Fruit fly (Drosophila melanogaster) whole organism, embryonic: ENCODE results near the gene Ndfip.
A peak's percentile ranks its signal among the peaks of the same experiment; 100 is the strongest.

ENCODE experiments used
- CG10321 ChIP-seq: fragments of 200-800 bp; sonication (Bioruptor generic); IDR thresholded peaks from 2 replicates; pipeline ENCODE4 v1.3.6; 2022; ENCODE audit warnings: missing biosample characterization, missing genetic modification characterization
- CG11085 ChIP-seq: fragments of 200-800 bp; sonication (Bioruptor generic); IDR thresholded peaks from 2 replicates; pipeline ENCODE4 v1.3.6; 2022; ENCODE audit warnings: missing biosample characterization, missing genetic modification characterization
- CG12299 ChIP-seq: fragments of 200-800 bp; sonication (Bioruptor generic); optimal IDR thresholded peaks from 2 replicates; lab custom pipeline; 2018; ENCODE audit warnings: missing biosample characterization, mild to moderate bottlenecking, missing genetic modification characterization
- CG12769 ChIP-seq: fragments of 200-800 bp; sonication (Bioruptor generic); optimal IDR thresholded peaks from 2 replicates; lab custom pipeline; 2019; ENCODE audit warnings: missing biosample characterization, mild to moderate bottlenecking, missing genetic modification characterization, moderate library complexity
- CG13296 ChIP-seq: fragments of 200-800 bp; sonication (Bioruptor generic); optimal IDR thresholded peaks from 3 replicates; lab custom pipeline; 2018; ENCODE audit warnings: missing biosample characterization, mild to moderate bottlenecking, missing genetic modification characterization
- CG15601 ChIP-seq: fragments of 200-800 bp; sonication (Bioruptor generic); optimal IDR thresholded peaks from 3 replicates; lab custom pipeline; 2019; ENCODE audit warnings: missing biosample characterization, mild to moderate bottlenecking, missing genetic modification characterization, moderate library complexity
- CG16779 ChIP-seq: fragments of 200-800 bp; sonication (Bioruptor generic); IDR thresholded peaks from 2 replicates; pipeline ENCODE4 v1.3.6; 2022; ENCODE audit warnings: missing biosample characterization, missing genetic modification characterization
- CG17359 ChIP-seq: fragments of 200-800 bp; sonication (Bioruptor generic); optimal IDR thresholded peaks from 3 replicates; lab custom pipeline; 2018; ENCODE audit warnings: missing biosample characterization, mild to moderate bottlenecking, missing genetic modification characterization, moderate library complexity
- CG17568 ChIP-seq: fragments of 200-800 bp; sonication (Bioruptor generic); optimal IDR thresholded peaks from 2 replicates; lab custom pipeline; 2018; ENCODE audit warnings: missing biosample characterization, mild to moderate bottlenecking, missing genetic modification characterization, moderate library complexity
- CG30020 ChIP-seq: fragments of 200-800 bp; optimal IDR thresholded peaks from 2 replicates; lab custom pipeline; 2019; ENCODE audit warnings: missing biosample characterization, mild to moderate bottlenecking, missing genetic modification characterization, moderate library complexity
- CG3726 ChIP-seq: fragments of 200-800 bp; sonication (Bioruptor generic); IDR thresholded peaks from 3 replicates; pipeline ENCODE4, ENCODE4 v1.3.6; 2022; ENCODE audit warnings: missing biosample characterization, missing genetic modification characterization
- CG7786 ChIP-seq: fragments of 200-800 bp; sonication (Bioruptor generic); optimal IDR thresholded peaks from 2 replicates; lab custom pipeline; 2016; ENCODE audit warnings: missing biosample characterization, missing genetic modification characterization
- CG8290 ChIP-seq, 3 experiments: fragments of 200-800 bp; sonication (Bioruptor generic); optimal IDR thresholded peaks; 2 replicates each; lab custom pipeline; 2016 to 2019; ENCODE audit warnings: missing biosample characterization in 3 of 3, missing genetic modification characterization in 3 of 3, mild to moderate bottlenecking in 2 of 3, moderate library complexity in 1 of 3
- CG8478 ChIP-seq: fragments of >200 bp; optimal IDR thresholded peaks from 2 replicates; lab custom pipeline; 2018
- CrebB ChIP-seq: fragments of 200-800 bp; sonication (Bioruptor generic); optimal IDR thresholded peaks from 3 replicates; lab custom pipeline; 2018; ENCODE audit warnings: missing biosample characterization, mild to moderate bottlenecking, missing genetic modification characterization
- D19A ChIP-seq: fragments of 200-800 bp; optimal IDR thresholded peaks from 3 replicates; lab custom pipeline; 2019; ENCODE audit warnings: missing biosample characterization, mild to moderate bottlenecking, missing genetic modification characterization, moderate library complexity
- Dad ChIP-seq: fragments of 200-800 bp; sonication (Bioruptor generic); optimal IDR thresholded peaks from 3 replicates; lab custom pipeline; 2016; ENCODE audit warnings: missing biosample characterization, missing genetic modification characterization
- Dek ChIP-seq: fragments of 200-800 bp; sonication (Bioruptor generic); optimal IDR thresholded peaks from 3 replicates; lab custom pipeline; 2019; ENCODE audit warnings: missing biosample characterization, mild to moderate bottlenecking, missing genetic modification characterization, moderate library complexity
- Ets65A ChIP-seq: fragments of 200-800 bp; sonication (Bioruptor generic); peaks from one replicate; lab custom pipeline; 2016; ENCODE audit warnings: missing biosample characterization, missing genetic modification characterization
- Ets97D ChIP-seq: fragments of 200-800 bp; sonication (Bioruptor generic); optimal IDR thresholded peaks from 3 replicates; lab custom pipeline; 2016; ENCODE audit warnings: missing biosample characterization, missing genetic modification characterization
- Fer1 ChIP-seq: fragments of 200-800 bp; sonication (Bioruptor generic); optimal IDR thresholded peaks from 2 replicates; lab custom pipeline; 2017; ENCODE audit warnings: missing biosample characterization, mild to moderate bottlenecking, missing genetic modification characterization
- Fer3 ChIP-seq: fragments of 200-800 bp; sonication (Bioruptor generic); optimal IDR thresholded peaks from 2 replicates; lab custom pipeline; 2018; ENCODE audit warnings: missing biosample characterization, mild to moderate bottlenecking, missing genetic modification characterization, moderate library complexity
- Hand ChIP-seq: fragments of 200-800 bp; sonication (Bioruptor generic); optimal IDR thresholded peaks from 2 replicates; lab custom pipeline; 2017; ENCODE audit warnings: mild to moderate bottlenecking, missing biosample characterization, missing genetic modification reagents, missing genetic modification characterization
- Hey ChIP-seq: fragments of 200-800 bp; sonication (Bioruptor generic); optimal IDR thresholded peaks from 3 replicates; lab custom pipeline; 2018; ENCODE audit warnings: missing biosample characterization, mild to moderate bottlenecking, missing genetic modification characterization
- Meics ChIP-seq: fragments of 200-800 bp; sonication (Bioruptor generic); optimal IDR thresholded peaks from 2 replicates; lab custom pipeline; 2017; ENCODE audit warnings: missing biosample characterization, mild to moderate bottlenecking, missing genetic modification characterization
- NfI ChIP-seq: fragments of 200-800 bp; sonication (Bioruptor generic); optimal IDR thresholded peaks from 3 replicates; lab custom pipeline; 2018; ENCODE audit warnings: missing biosample characterization, mild to moderate bottlenecking, missing genetic modification characterization, moderate library complexity
- PHDP ChIP-seq: fragments of 200-800 bp; sonication (Bioruptor generic); optimal IDR thresholded peaks from 3 replicates; lab custom pipeline; 2018; ENCODE audit warnings: missing biosample characterization, mild to moderate bottlenecking, missing genetic modification characterization, moderate library complexity
- Pdp1 ChIP-seq, 2 experiments: fragments of 200-800 bp; sonication (Bioruptor generic); optimal IDR thresholded peaks; 3 replicates each; lab custom pipeline; 2016; ENCODE audit warnings: missing biosample characterization in 2 of 2, missing genetic modification characterization in 2 of 2, mild to moderate bottlenecking in 1 of 2, moderate library complexity in 1 of 2
- Stat92E ChIP-seq, 3 experiments: fragments of >200 bp in 2 of 3; fragments of 200-800 bp in 1 of 3; sonication (Bioruptor generic) in 1 of 3; optimal IDR thresholded peaks; 2 replicates each; lab custom pipeline; 2017 to 2019; ENCODE audit warnings: missing biosample characterization in 3 of 3, missing genetic modification characterization in 3 of 3, mild to moderate bottlenecking in 1 of 3, moderate library complexity in 1 of 3
- Vsx1 ChIP-seq: fragments of 200-800 bp; sonication (Bioruptor generic); optimal IDR thresholded peaks from 2 replicates; lab custom pipeline; 2017; ENCODE audit warnings: missing biosample characterization, mild to moderate bottlenecking, missing genetic modification characterization, missing genetic modification reagents
- Xrp1 ChIP-seq: fragments of 200-800 bp; sonication (Bioruptor generic); IDR thresholded peaks from 2 replicates; pipeline ENCODE4 v1.3.6; 2022; ENCODE audit warnings: missing biosample characterization, missing genetic modification characterization
- bcd ChIP-seq: fragments of 200-800 bp; sonication (Bioruptor generic); optimal IDR thresholded peaks from 2 replicates; lab custom pipeline; 2017; ENCODE audit warnings: missing biosample characterization, mild to moderate bottlenecking, missing genetic modification characterization
- caup ChIP-seq: fragments of 200-800 bp; sonication (Bioruptor generic); optimal IDR thresholded peaks from 3 replicates; lab custom pipeline; 2017; ENCODE audit warnings: missing biosample characterization, mild to moderate bottlenecking, missing genetic modification characterization, moderate library complexity; ENCODE audit not compliant: severe bottlenecking
- ci ChIP-seq: fragments of 200-800 bp; sonication (Bioruptor generic); IDR thresholded peaks from 3 replicates; pipeline ENCODE4 v1.3.6; 2022; ENCODE audit warnings: missing biosample characterization, missing genetic modification characterization
- eve ChIP-seq, 2 experiments: fragments of >200 bp; optimal IDR thresholded peaks; 2 replicates each; lab custom pipeline; 2017; ENCODE audit warnings: missing biosample characterization in 2 of 2, missing genetic modification characterization in 2 of 2
- fd3F ChIP-seq: fragments of 200-800 bp; sonication (Bioruptor generic); optimal IDR thresholded peaks from 2 replicates; lab custom pipeline; 2018; ENCODE audit warnings: missing biosample characterization, mild to moderate bottlenecking, missing genetic modification characterization, moderate library complexity
- fu2 ChIP-seq: fragments of 200-800 bp; sonication (Bioruptor generic); optimal IDR thresholded peaks from 2 replicates; lab custom pipeline; 2016; ENCODE audit warnings: missing biosample characterization, missing genetic modification characterization
- gcm ChIP-seq: fragments of 200-800 bp; sonication (Bioruptor generic); optimal IDR thresholded peaks from 2 replicates; lab custom pipeline; 2019; ENCODE audit warnings: missing biosample characterization, mild to moderate bottlenecking, missing genetic modification characterization, moderate library complexity
- gem ChIP-seq: fragments of 200-800 bp; sonication (Bioruptor generic); optimal IDR thresholded peaks from 2 replicates; lab custom pipeline; 2019; ENCODE audit warnings: missing biosample characterization, mild to moderate bottlenecking, missing genetic modification characterization, moderate library complexity
- grau ChIP-seq: fragments of 200-800 bp; optimal IDR thresholded peaks from 3 replicates; lab custom pipeline; 2019; ENCODE audit warnings: missing biosample characterization, mild to moderate bottlenecking, missing genetic modification characterization, moderate library complexity
- insv ChIP-seq, 2 experiments: fragments of 200-800 bp; sonication (Bioruptor generic); optimal IDR thresholded peaks; 3 replicates each; lab custom pipeline; 2016 to 2018; ENCODE audit warnings: missing biosample characterization in 2 of 2, missing genetic modification characterization in 2 of 2
- lab ChIP-seq: fragments of 200-800 bp; sonication (Bioruptor generic); optimal IDR thresholded peaks from 3 replicates; lab custom pipeline; 2017; ENCODE audit warnings: missing biosample characterization, missing genetic modification characterization, mild to moderate bottlenecking, moderate library complexity, missing genetic modification reagents
- nmo ChIP-seq: fragments of 200-800 bp; sonication (Bioruptor generic); optimal IDR thresholded peaks from 2 replicates; lab custom pipeline; 2018; ENCODE audit warnings: missing biosample characterization, mild to moderate bottlenecking, missing genetic modification characterization, moderate library complexity
- odd ChIP-seq: fragments of 200-800 bp; sonication (Bioruptor generic); optimal IDR thresholded peaks from 2 replicates; lab custom pipeline; 2017; ENCODE audit warnings: missing biosample characterization, mild to moderate bottlenecking, missing genetic modification characterization
- schlank ChIP-seq: fragments of 200-800 bp; sonication (Bioruptor generic); optimal IDR thresholded peaks from 2 replicates; lab custom pipeline; 2018; ENCODE audit warnings: missing biosample characterization, mild to moderate bottlenecking, missing genetic modification characterization
- sens ChIP-seq: fragments of 200-800 bp; sonication (Bioruptor generic); peaks from one replicate; lab custom pipeline; 2016; ENCODE audit warnings: missing biosample characterization, missing genetic modification characterization
- sim ChIP-seq: fragments of 200-800 bp; sonication (Bioruptor generic); IDR thresholded peaks from 2 replicates; pipeline ENCODE4 v1.3.6; 2022; ENCODE audit warnings: missing biosample characterization, missing genetic modification characterization
- tgo ChIP-seq: fragments of 200-800 bp; sonication (Bioruptor generic); IDR thresholded peaks from 3 replicates; pipeline ENCODE4 v1.3.6; 2022; ENCODE audit warnings: missing biosample characterization, missing genetic modification characterization
- ttk ChIP-seq: fragments of 200-800 bp; sonication (Bioruptor generic); IDR thresholded peaks from 2 replicates; pipeline ENCODE4 v2.1.2; 2022; ENCODE audit warnings: missing biosample characterization, missing genetic modification characterization
- unpg ChIP-seq: fragments of 200-800 bp; sonication (Bioruptor generic); optimal IDR thresholded peaks from 3 replicates; lab custom pipeline; 2018; ENCODE audit warnings: missing biosample characterization, mild to moderate bottlenecking, missing genetic modification characterization, moderate library complexity

Ndfip gene

DNA sequence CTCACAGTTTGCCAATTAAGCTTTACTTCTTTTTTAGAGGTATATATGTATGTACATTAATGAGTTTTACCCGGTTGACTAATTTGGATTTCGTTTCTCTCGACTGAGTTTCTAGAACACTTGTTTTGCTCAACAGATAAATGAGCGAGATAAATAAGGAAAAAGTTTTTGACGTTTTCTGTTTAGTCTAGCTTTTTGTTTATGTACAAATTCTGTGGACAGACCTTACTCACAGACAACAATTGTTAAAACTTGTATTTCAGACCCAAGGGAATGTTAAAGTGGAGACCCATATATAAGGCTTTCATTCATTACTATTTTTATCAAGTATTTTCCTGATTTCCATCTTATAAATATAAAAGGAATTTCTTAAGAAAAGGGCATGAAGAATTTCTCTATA, 29.1 kb downstream of the Ndfip start (continued):
- TF ChIP-seq insv (GFP tag; optimal IDR thresholded peaks at IDR 0.05; lab: Kevin White, UChicago) (peak in 1 of 2 experiments; percentile 12), schlank (tag; lab: Kevin White, UChicago) (peak; percentile 52), grau (tag; lab: Kevin White, UChicago) (peak; percentile 19), CG15601 (tag; lab: Kevin White, UChicago) (peak; percentile 47), CG12769 (tag; lab: Kevin White, UChicago) (peak; percentile 6), Meics (GFP tag; lab: Kevin White, UChicago) (peak; percentile 6), CG17568 (GFP tag; lab: Kevin White, UChicago) (peak; percentile 61), CG3726 (GFP tag; lab: Robert Waterston, UW) (no peak), odd (GFP tag; lab: Kevin White, UChicago) (peak; percentile 47), gcm (no peak), fd3F (peak; percentile 41), nmo (no peak), Hand (GFP tag; lab: Kevin White, UChicago) (peak; percentile 54), CG8290 (GFP tag; optimal IDR thresholded peaks at IDR 0.05; lab: Kevin White, UChicago) (no peak), CG8290 (tag; optimal IDR thresholded peaks at IDR 0.05; lab: Kevin White, UChicago) (peak in 1 of 2 experiments; percentile 46), unpg (GFP tag; lab: Kevin White, UChicago) (peak; percentile 12), caup (GFP tag; lab: Kevin White, UChicago) (peak; percentile 2), CG13296 (GFP tag; lab: Kevin White, UChicago) (peak; percentile 52), NfI (GFP tag; lab: Kevin White, UChicago) (no peak), bcd (GFP tag; lab: Kevin White, UChicago) (no peak), sens (GFP tag; lab: Kevin White, UChicago) (peak; percentile 10), CrebB (peak; percentile 41), lab (peak; percentile 43), CG11085 (GFP tag; lab: Robert Waterston, UW) (no peak), ttk (no peak), Ets97D (no peak), Dek (peak; percentile 0), CG8478 (lab: Kevin White, UChicago) (no peak), tgo (GFP tag; lab: Robert Waterston, UW) (no peak), PHDP (tag; lab: Kevin White, UChicago) (peak; percentile 61), Fer3 (tag; lab: Kevin White, UChicago) (peak; percentile 46), Xrp1 (GFP tag; lab: Robert Waterston, UW) (0 out of 2 replicates have a peak, but pooled peaks have one; percentile 17), Ets65A (no peak), Fer1 (GFP tag; lab: Kevin White, UChicago) (peak; percentile 47), fu2 (GFP tag; lab: Kevin White, UChicago) (no peak), Hey (tag; lab: Kevin White, UChicago) (peak; percentile 28), ci (GFP tag; lab: Robert Waterston, UW) (0 out of 3 replicates have a peak, but pooled peaks have one; percentile 36), Vsx1 (GFP tag; lab: Kevin White, UChicago) (no peak), CG12299 (tag; lab: Kevin White, UChicago) (peak; percentile 62), gem (tag; lab: Kevin White, UChicago) (peak; percentile 9)

DNA sequence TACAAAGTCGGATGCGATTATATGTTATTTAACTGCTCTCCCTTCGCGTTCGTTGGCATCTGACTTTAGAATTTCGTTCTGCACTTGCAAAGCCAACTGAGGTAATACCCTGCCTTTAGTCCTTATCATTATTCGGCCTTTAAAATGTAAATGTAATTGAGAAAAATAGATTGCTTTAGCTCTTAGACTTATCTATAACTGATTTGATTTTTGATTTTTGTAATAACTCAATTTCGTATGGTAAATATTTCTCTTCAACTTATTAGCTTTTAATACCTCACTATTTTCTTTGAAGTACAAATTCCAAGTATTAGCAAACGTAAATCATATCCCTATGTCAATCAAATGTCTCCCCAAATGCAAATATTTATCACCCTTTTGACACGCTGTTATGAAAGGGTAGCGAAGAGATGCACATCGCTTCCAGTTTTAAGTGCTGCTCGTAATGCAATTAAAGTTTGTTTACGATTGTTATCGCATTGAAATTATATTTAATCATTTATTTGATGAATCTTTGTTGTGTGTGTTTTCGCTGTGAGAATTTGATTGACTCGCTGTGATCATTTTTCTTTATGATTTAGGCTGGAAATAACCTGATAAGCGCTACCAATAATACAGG, 29.8 kb downstream of the Ndfip start:
- TF ChIP-seq CG11085 (GFP tag; lab: Robert Waterston, UW) (no peak), sim (GFP tag; lab: Robert Waterston, UW) (no peak), CG7786 (GFP tag; lab: Kevin White, UChicago) (no peak), Dad (no peak), Stat92E (GFP tag; optimal IDR thresholded peaks at IDR 0.05; lab: Kevin White, UChicago) (no peak), eve (GFP tag; optimal IDR thresholded peaks at IDR 0.05; lab: Kevin White, UChicago) (peak in 1 of 2 experiments; percentile 23), CG16779 (no peak), CG10321 (no peak), D19A (tag; lab: Kevin White, UChicago) (peak; percentile 82), Pdp1 (GFP tag; optimal IDR thresholded peaks at IDR 0.05; lab: Kevin White, UChicago) (no peak), CG17359 (no peak), CG30020 (no peak)
